Worm (Caenorhabditis elegans) whole organism, L1 larva: ENCODE measurements around the gene F26D2.16.

Experiments
- blmp-1 ChIP-seq: fragments of 150-350 bp; optimal IDR thresholded peaks from 2 replicates; lab custom pipeline; 2014; ENCODE audit warnings: missing biosample characterization, missing genetic modification characterization
- jun-1 ChIP-seq: fragments of 150-350 bp; optimal IDR thresholded peaks from 2 replicates; lab custom pipeline; 2014; ENCODE audit warnings: missing biosample characterization, missing genetic modification reagents, missing genetic modification characterization
- nhr-77 ChIP-seq: fragments of 150-350 bp; optimal IDR thresholded peaks from 2 replicates; lab custom pipeline; 2014; ENCODE audit warnings: missing biosample characterization, missing genetic modification characterization
- snpc-4 ChIP-seq: fragments of 150-350 bp; optimal IDR thresholded peaks from 2 replicates; lab custom pipeline; 2014; ENCODE audit warnings: missing biosample characterization, missing genetic modification characterization
- sox-4 ChIP-seq: sonication (generic microtip); optimal IDR thresholded peaks from 2 replicates; lab custom pipeline; 2016; ENCODE audit warnings: missing genetic modification characterization, missing compliant biosample characterization
- sup-37 ChIP-seq: fragments of 200-800 bp; sonication (Bioruptor generic); optimal IDR thresholded peaks from 2 replicates; lab custom pipeline; 2018; ENCODE audit warnings: mild to moderate bottlenecking, missing genetic modification characterization, missing compliant biosample characterization
- zag-1 ChIP-seq: fragments of 150-350 bp; optimal IDR thresholded peaks from 2 replicates; lab custom pipeline; 2014; ENCODE audit warnings: missing biosample characterization, missing genetic modification characterization

- TF ChIP-seq jun-1 (tag; lab: Kevin White, UChicago), result no peak
- TF ChIP-seq sox-4 (tag; lab: Kevin White, UChicago), result no peak
- TF ChIP-seq snpc-4, result no peak
- TF ChIP-seq blmp-1 (tag; lab: Kevin White, UChicago), result no peak
- no peak for TF ChIP-seq sup-37 (GFP tag; lab: Kevin White, UChicago)
- TF ChIP-seq nhr-77 (tag; lab: Kevin White, UChicago), result no peak
- TF ChIP-seq zag-1 (tag; lab: Kevin White, UChicago), result no peak
Measured at ce11 chrV:16433471-16433870, 13.8 kb upstream of the F26D2.16 start, which contains the start of gene clec-234.
